Fruit fly (Drosophila melanogaster): ENCODE measurements around the gene Smr.

The Smr gene

DNA sequence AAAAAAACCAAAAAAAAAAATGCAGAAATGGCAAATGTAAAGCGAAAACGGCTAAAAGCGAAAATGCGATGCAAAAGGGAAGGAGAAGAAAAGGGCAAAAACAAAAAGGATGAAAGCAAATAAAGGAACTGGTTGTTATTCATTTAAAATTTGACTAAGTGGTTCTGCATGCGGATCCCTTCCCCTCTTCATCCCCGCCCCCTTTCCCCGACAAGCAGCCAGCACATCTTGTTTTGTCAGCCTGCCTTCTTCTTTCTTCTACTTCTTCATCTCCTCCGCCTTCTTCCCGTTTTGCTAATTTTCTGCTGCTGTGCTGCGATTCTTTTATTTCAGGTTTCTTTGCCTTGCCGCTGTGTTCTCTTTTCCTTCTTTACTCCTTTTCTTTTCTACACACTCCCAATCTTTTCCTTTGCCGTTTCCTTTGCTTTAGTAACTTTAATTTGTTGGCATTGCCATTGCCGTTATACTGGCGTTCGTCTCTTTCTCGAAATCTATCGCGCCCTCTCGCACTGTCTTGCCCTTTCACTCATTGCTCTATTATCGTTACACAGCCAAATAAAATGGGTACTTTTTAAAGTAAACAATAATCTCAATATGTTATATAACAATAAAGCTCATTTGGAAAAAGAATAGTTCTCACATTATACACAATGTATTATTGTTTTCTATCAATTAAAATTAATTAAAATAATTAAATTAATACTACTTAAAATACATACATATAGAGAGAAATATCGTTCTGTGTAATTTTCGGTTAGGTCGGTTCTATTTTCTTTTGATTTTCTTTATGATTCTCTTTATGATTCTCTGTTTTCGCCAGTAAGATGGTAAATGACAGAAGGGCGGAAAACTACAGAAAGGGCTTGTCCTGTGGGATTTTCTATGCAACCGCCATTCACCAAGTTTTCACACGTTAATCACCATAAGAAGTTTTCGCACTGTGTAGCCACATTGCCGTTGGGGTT is 5.6 kb upstream of the Smr start:
- TF ChIP-seq usp (GFP tag; optimal IDR thresholded peaks at IDR 0.05), result no peak
- TF ChIP-seq CG8478 (optimal IDR thresholded peaks at IDR 0.05), result no peak
- no peak for TF ChIP-seq pan (optimal IDR thresholded peaks at IDR 0.05)
- no peak for TF ChIP-seq EcR (GFP tag; optimal IDR thresholded peaks at IDR 0.05)
- no peak for TF ChIP-seq psq (optimal IDR thresholded peaks at IDR 0.05)
- no peak for TF ChIP-seq Dll (optimal IDR thresholded peaks at IDR 0.05)

DNA sequence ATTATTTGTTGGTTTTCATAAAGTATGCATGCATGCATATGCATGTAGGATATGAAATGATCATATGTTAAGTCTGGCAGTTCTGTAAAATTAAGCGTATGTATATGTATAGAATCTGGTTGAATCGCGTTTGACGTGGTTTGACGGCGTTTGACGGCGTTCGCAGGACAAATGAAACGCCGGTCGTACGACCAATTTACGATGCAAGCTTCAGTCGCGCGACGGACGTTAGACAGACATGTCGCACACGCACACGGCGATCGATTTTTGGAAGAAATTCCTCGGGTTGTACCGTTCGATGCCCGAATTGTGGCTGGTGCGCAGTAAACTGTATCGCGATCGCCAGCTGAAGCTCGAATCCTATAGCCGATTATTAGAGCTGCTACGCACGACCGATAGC is 2.7 kb upstream of the Smr start:
- TF ChIP-seq EcR (GFP tag; optimal IDR thresholded peaks at IDR 0.05) (no peak), CG8478 (optimal IDR thresholded peaks at IDR 0.05) (no peak)

DNA sequence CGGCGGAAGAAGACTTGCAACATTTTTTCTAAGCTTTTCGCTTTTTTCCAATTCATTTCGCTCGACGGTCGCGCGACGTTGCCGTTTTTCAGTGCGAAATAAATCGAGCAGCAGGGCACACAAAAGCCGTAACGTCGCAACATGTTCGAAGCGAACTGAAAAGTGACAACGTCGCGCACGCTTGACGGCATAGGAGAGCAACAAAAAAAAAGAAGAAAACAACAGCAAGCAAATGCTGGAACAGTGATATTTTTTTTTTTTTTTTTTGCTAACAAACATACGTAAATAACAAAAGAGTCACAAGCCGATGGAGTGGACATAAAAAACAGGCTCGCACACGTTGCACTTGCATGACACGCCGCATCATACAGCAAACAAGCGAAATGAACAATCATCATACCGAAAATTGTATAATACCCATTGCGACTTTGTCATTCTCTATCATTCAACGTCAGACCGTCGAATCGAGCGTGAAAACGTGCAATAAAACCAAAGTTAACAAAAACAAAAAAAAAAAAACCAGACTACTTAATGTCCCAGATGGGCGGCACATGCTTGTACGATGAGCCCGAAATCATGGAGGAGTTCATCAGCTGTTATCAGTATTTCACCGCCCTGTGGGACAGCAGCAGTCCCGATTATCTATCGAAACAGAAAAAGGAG is 1.7 kb upstream of the Smr start, which contains the start of gene CG4004:
Gene CG4004 (plus strand): TSS at position 187 of the 663 bp plus-strand sequence.
- TF ChIP-seq pan (optimal IDR thresholded peaks at IDR 0.05) (no peak), usp (GFP tag; optimal IDR thresholded peaks at IDR 0.05) (no peak), CG8478 (optimal IDR thresholded peaks at IDR 0.05) (no peak), Dll (optimal IDR thresholded peaks at IDR 0.05) (no peak), EcR (GFP tag; optimal IDR thresholded peaks at IDR 0.05) (no peak), psq (optimal IDR thresholded peaks at IDR 0.05) (no peak)

DNA sequence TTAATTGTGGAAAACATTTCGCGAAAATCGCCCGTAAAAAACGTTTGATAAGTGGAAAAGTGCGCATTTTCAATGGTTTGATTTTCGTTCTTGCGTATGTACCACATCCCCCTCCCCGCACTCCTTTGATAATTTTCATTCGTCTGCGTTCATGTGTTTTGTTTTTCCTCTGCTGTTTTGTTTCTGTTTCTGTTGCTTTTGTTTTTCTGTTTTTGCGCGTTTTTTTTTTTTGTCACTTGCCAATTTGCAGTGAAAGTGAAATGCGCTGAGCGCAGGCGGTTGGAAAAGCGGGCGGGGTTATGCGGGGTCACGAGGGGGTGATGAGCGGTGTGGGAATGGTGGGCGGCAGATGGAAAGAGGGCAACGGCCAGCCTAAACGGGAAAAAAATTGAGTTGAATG is 878 bp upstream of the Smr start:
- no peak for TF ChIP-seq EcR (GFP tag; optimal IDR thresholded peaks at IDR 0.05)
- TF ChIP-seq usp (GFP tag; optimal IDR thresholded peaks at IDR 0.05), result no peak
- no peak for TF ChIP-seq CG8478 (optimal IDR thresholded peaks at IDR 0.05)
- no peak for TF ChIP-seq psq (optimal IDR thresholded peaks at IDR 0.05)
- no peak for TF ChIP-seq pan (optimal IDR thresholded peaks at IDR 0.05)
- no peak for TF ChIP-seq Dll (optimal IDR thresholded peaks at IDR 0.05)

DNA sequence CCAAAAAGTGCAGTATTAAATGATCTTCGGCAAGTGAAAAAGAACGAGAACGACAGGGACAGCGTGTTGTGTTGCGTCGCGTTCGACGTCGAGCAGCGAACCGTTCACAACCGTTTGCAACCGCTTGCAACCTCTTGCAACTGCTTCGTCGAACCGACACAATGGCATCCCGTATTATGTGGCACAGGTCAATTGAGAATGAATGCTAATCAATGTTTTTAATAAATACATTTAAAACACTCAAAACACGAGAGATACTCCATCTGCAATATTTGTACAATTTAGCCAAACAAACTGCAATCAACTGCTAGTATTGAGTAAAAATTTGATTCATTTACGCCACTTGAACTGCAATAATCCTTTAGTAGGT is 218 bp upstream of the Smr start:
- no peak for TF ChIP-seq pan (optimal IDR thresholded peaks at IDR 0.05)
- TF ChIP-seq Dll (optimal IDR thresholded peaks at IDR 0.05), result no peak
- TF ChIP-seq usp (GFP tag; optimal IDR thresholded peaks at IDR 0.05), result no peak
- TF ChIP-seq psq (optimal IDR thresholded peaks at IDR 0.05), result no peak
- TF ChIP-seq EcR (GFP tag; optimal IDR thresholded peaks at IDR 0.05), result no peak
- TF ChIP-seq CG8478 (optimal IDR thresholded peaks at IDR 0.05), result no peak

DNA sequence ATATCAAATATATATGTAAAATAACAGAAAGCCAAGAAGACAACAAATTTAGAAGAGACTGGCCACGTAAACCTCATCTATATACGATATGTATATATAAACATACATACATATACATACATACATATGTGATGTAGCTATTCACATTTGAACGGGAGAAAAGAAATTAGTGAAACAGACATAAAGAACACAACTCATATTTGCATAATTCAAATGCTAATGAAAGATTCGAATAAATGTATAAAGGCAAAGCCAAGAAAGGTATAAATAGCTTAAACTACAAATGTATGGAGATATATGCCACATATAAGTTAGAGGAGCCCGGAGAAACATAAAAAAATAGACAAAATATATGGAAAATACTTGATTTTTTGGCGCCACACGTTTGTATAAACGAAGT is 2.0 kb downstream of the Smr start:
- no peak for TF ChIP-seq CG8478 (optimal IDR thresholded peaks at IDR 0.05)
- TF ChIP-seq pan (optimal IDR thresholded peaks at IDR 0.05), result no peak

DNA sequence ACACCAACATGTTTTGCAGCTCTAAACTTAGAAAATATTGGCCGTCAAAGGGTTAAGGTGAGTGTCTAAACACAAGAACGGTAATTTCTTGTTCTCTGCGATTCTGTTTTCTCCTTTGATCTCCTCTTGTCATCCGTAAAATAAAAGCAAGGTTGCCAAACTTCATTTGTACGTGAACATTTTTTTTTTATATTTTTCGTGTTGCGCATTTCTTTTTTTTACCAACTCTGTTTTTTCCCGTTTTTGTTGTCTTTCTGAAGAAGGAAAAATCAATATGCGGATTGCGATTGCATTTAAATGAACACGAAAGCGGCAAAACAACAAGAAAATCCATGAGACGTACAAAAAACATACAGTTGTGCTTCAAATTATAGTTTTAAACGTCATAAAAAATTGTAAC is 2.6 kb downstream of the Smr start:
- TF ChIP-seq pan (optimal IDR thresholded peaks at IDR 0.05) (no peak), EcR (GFP tag; optimal IDR thresholded peaks at IDR 0.05) (no peak), usp (GFP tag; optimal IDR thresholded peaks at IDR 0.05) (no peak), Dll (optimal IDR thresholded peaks at IDR 0.05) (no peak), psq (optimal IDR thresholded peaks at IDR 0.05) (no peak)

DNA sequence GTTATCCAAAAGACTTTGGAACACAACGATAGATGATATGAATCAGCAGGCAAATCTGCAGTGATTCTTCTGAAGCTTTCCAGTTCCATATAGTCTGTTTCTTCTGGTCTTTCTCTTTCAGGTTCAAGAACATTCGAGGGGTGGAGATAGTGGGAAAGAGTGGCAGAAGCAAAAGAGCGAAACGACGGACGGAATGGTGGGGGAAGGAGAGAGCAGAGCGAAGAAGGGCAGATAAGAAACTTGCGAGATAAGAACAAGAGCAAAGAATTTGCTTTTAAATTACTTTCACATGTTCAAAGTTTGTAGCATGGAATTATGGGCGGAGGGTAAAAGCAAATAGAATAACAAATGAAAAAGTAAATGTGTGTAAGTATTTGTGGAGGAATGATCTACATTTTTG is 3.4 kb downstream of the Smr start:
- TF ChIP-seq pan (optimal IDR thresholded peaks at IDR 0.05), result no peak
- TF ChIP-seq CG8478 (optimal IDR thresholded peaks at IDR 0.05), result no peak
- peak in 1 of 2 experiments; percentile 8 for TF ChIP-seq EcR (GFP tag; optimal IDR thresholded peaks at IDR 0.05)
- no peak for TF ChIP-seq usp (GFP tag; optimal IDR thresholded peaks at IDR 0.05)
- no peak for TF ChIP-seq Dll (optimal IDR thresholded peaks at IDR 0.05)
- no peak for TF ChIP-seq psq (optimal IDR thresholded peaks at IDR 0.05)

DNA sequence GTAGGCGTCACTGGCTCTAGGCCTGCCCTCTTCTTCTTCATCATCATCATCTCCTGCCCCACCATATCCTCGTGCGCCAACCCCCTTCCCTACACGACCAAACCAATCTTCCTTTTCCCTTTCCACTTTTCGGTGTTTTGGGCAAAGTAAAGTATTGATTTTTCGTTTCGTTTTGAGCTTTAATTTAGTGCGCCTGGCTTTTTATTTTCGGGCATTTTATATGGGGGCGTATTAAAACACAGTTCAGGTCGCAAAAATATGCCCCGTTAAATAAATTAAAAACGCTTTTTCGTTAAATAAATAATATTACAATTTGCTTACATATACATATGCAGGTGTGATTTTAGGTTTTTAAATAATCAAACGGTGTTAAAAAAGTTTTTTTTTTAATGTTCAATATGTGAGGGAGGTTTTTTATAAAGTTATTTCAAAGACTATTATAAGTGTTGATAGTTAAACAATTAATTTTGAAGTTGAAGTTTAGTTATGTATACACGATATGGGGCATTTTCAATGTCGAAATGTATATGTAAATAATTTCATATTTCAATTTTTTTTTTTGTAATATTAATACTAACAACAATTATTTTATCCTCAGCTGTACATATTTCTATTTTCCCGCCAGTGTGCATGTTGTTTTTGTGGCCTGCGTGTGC is 4.6 kb downstream of the Smr start:
- TF ChIP-seq pan (optimal IDR thresholded peaks at IDR 0.05), result no peak

DNA sequence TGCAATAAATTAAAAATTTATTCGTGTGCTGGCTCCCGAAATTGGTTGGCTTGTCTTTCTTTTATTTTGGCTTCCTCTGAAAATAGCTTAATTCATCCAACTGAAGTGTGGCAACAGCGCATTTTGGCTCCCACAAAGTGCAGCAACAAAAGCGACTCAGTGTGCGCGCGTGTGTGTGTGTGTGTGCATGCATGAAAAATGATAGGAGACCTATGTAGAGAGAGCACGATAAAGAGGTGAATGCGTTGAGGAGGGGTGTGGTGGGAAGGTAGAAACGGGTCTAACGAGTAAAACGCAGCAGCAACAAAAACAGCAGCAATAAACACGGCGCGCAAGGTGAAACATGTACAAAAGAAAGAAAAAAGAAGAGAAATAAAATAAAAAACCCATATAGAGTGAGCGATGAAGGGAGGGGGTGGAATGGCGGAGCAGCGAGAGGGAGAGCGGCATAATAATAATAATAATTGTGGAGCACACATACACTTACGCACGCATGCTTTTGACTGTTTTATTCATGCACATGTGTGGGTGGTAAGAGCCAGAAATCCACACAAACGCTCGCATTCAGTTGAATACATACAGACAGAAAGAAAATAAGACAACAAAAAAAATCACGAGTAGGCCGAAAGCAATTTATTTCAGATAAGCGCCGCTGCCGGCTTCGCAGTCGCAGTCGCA is 5.2 kb downstream of the Smr start:
- TF ChIP-seq pan (optimal IDR thresholded peaks at IDR 0.05) (no peak), usp (GFP tag; optimal IDR thresholded peaks at IDR 0.05) (no peak), psq (optimal IDR thresholded peaks at IDR 0.05) (no peak), CG8478 (optimal IDR thresholded peaks at IDR 0.05) (peak; percentile 8)

DNA sequence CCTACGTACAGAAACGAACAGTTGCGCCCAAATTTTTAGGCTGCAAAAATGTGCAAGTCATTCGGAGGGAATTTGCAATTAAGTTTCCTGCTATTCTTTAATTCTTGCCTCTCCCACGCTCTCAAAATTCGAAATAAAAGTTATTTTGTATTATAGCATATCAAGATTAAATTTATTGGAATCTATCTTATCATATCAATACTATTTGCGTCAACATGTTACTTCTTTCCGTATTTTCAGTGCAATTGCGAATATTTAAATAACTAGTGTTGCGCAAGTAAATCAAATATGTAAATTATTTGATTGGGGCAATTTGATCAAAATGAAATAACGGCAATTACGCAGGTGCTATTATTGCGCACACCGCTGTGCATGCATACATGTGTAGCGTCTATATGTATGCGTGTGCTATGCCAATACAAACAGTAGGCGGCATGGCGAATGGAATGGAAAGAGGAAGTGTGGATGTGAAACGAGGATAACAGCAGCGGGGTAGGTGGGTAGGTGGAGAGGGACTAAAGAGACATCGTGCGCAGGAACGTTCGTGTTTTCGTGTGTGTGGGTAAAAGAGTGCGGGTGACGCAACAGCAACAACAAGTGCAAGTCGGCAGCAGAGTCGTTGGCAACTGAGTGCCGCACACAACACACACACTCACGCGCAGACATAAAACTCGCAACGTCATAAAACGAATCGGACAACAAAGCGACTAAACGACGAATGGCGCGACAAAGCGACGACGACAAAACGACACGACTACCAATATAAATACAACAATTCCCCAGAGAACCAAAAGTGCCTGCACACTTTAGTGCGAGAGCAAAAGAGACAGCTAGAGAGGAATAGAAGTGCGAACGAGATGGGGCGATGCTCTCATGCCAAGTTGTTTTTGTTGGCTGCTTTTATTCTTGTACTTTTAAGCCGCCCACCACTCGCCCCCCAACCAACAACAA is 6.7 kb downstream of the Smr start:
- no peak for TF ChIP-seq pan (optimal IDR thresholded peaks at IDR 0.05)
- peak; percentile 35 for TF ChIP-seq CG8478 (optimal IDR thresholded peaks at IDR 0.05)
- no peak for TF ChIP-seq EcR (GFP tag; optimal IDR thresholded peaks at IDR 0.05)
- TF ChIP-seq usp (GFP tag; optimal IDR thresholded peaks at IDR 0.05), result no peak
